Worm (Caenorhabditis elegans) whole organism, mixed stage, embryonic: ENCODE results near the gene hmgr-1.
A peak's percentile ranks its signal among the peaks of the same experiment; 100 is the strongest.

Experiments
- M03D4.4 ChIP-seq: sonication (generic microtip); optimal IDR thresholded peaks from 2 replicates; lab custom pipeline; 2017; ENCODE audit warnings: mild to moderate bottlenecking, missing genetic modification characterization, missing compliant biosample characterization
- ceh-43 ChIP-seq: fragments of 200-800 bp; sonication (Bioruptor generic); optimal IDR thresholded peaks from 2 replicates; lab custom pipeline; 2018; ENCODE audit warnings: mild to moderate bottlenecking, missing genetic modification characterization, moderate library complexity, missing compliant biosample characterization
- ceh-83 ChIP-seq: fragments of 200-800 bp; sonication (Bioruptor generic); optimal IDR thresholded peaks from 2 replicates; lab custom pipeline; 2018; ENCODE audit warnings: mild to moderate bottlenecking, missing genetic modification characterization, missing compliant biosample characterization
- ces-1 ChIP-seq: fragments of 150-350 bp; optimal IDR thresholded peaks from 2 replicates; lab custom pipeline; 2014; ENCODE audit warnings: missing biosample characterization, missing genetic modification reagents, missing genetic modification characterization
- cnd-1 ChIP-seq: fragments of 200-800 bp; sonication (Bioruptor generic); optimal IDR thresholded peaks from 2 replicates; lab custom pipeline; 2018; ENCODE audit warnings: mild to moderate bottlenecking, missing genetic modification characterization, missing compliant biosample characterization
- flh-1 ChIP-seq: fragments of 200-800 bp; sonication (Bioruptor generic); optimal IDR thresholded peaks from 2 replicates; lab custom pipeline; 2018; ENCODE audit warnings: mild to moderate bottlenecking, missing genetic modification characterization, moderate library complexity, missing compliant biosample characterization
- hlh-1 ChIP-seq: fragments of 150-350 bp; optimal IDR thresholded peaks from 2 replicates; lab custom pipeline; 2014; ENCODE audit warnings: missing biosample characterization, missing genetic modification reagents, missing genetic modification characterization
- lin-13 ChIP-seq: fragments of 150-350 bp; optimal IDR thresholded peaks from 2 replicates; lab custom pipeline; 2014; ENCODE audit warnings: missing biosample characterization, missing genetic modification characterization
- nhr-76 ChIP-seq: sonication (generic microtip); optimal IDR thresholded peaks from 2 replicates; lab custom pipeline; 2017; ENCODE audit warnings: missing biosample characterization, missing genetic modification characterization
- tbx-8 ChIP-seq: fragments of 200-800 bp; sonication (Bioruptor generic); optimal IDR thresholded peaks from 2 replicates; lab custom pipeline; 2018; ENCODE audit warnings: mild to moderate bottlenecking, missing genetic modification characterization, moderate library complexity, missing compliant biosample characterization
- unc-120 ChIP-seq: sonication (generic microtip); optimal IDR thresholded peaks from 2 replicates; lab custom pipeline; 2017; ENCODE audit warnings: missing genetic modification characterization, missing compliant biosample characterization; ENCODE audit not compliant: poor library complexity, severe bottlenecking
- unc-39 ChIP-seq: fragments of 150-350 bp; optimal IDR thresholded peaks from 2 replicates; lab custom pipeline; 2014; ENCODE audit warnings: missing biosample characterization, missing genetic modification characterization
- ztf-11 ChIP-seq: fragments of 150-350 bp; optimal IDR thresholded peaks from 2 replicates; lab custom pipeline; 2014; ENCODE audit warnings: missing biosample characterization, missing genetic modification characterization

The hmgr-1 gene

DNA sequence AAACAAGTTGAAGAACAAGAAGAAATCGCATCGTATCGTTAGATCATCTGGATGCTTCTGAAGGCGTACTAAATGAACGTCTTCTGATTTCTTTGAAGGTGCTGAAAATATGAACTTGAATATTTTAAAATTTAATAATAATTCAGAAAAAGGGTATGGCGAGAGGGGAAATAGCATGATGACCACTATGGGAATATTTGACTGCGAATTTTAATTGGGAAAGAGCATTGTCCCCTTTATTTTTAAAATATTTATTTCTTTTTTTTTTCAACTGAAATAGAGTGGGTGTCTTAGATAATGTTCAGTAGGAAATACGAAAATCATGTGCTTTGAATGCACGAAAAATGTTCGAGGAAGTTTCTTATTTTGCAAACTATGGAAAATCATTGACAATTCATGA is 36.1 kb downstream of the hmgr-1 start, which contains the start of gene lgc-50:
Gene lgc-50 (minus strand): TSS at position 101 of the 400 bp plus-strand sequence.
- TF ChIP-seq ztf-11 (tag; lab: Kevin White, UChicago) (no peak), nhr-76 (tag; lab: Kevin White, UChicago) (no peak), tbx-8 (no peak), ceh-83 (GFP tag; lab: Kevin White, UChicago) (no peak), unc-39 (tag; lab: Kevin White, UChicago) (no peak), cnd-1 (tag; lab: Kevin White, UChicago) (no peak), flh-1 (GFP tag; lab: Kevin White, UChicago) (no peak), ceh-43 (GFP tag; lab: Kevin White, UChicago) (no peak), unc-120 (tag; lab: Kevin White, UChicago) (no peak)

DNA sequence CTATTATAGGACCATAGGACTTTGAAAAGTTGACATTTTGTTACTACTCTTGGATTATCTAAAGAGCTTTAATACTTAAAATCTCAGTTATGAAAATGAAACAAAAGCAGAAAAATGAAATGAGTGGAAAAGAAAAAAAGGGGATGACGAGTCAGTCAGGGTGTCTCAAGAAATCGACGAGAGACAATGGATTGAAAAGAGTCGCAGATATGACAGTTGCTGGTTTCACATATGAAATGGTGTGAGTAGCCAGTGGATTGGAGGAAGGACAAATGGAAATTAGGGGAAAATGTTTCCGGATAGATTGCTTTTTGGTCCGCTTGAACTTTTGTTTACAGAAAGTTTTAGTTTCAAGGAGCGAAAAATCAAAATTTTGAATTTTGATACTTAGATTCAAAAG is 37.9 kb downstream of the hmgr-1 start:
- no peak for TF ChIP-seq ztf-11 (tag; lab: Kevin White, UChicago)
- no peak for TF ChIP-seq ceh-43 (GFP tag; lab: Kevin White, UChicago)
- TF ChIP-seq hlh-1 (tag; lab: Kevin White, UChicago) = peak; percentile 91
- TF ChIP-seq ces-1 (GFP tag; lab: Kevin White, UChicago) = no peak
- TF ChIP-seq unc-120 (tag; lab: Kevin White, UChicago) = peak; percentile 3
- TF ChIP-seq nhr-76 (tag; lab: Kevin White, UChicago) = no peak
- TF ChIP-seq lin-13 (tag; lab: Kevin White, UChicago) = no peak
- TF ChIP-seq, all 35 proteins: peak for 2

DNA sequence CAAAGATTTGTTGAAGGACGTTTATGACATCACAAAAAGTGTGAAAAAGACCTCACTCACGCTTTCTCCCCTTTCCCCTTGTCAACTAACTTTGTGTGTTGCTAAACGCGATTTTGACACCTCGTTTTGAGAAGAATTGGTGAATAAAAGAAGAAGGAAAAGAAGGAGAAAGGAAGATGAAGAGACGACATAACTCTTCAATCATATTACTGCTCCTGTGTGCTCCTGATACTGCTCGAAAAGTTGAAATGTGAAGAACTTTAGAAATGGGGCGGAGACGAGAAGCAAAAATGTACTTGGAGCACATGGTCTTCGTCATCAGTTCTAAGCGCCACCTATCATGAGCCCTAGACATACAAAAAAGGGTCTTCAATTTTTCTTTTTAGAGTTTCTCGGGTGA is 39.7 kb downstream of the hmgr-1 start:
- TF ChIP-seq M03D4.4 (tag; lab: Kevin White, UChicago) (no peak), ces-1 (GFP tag; lab: Kevin White, UChicago) (peak; percentile 44)
